Worm (Caenorhabditis elegans): ENCODE results near the gene F08G5.3.

F08G5.3 gene

ce11 chrIV:12398437-12398836, 18.9 kb downstream of the F08G5.3 start, which contains the start of gene acs-20:
TSS of gene acs-20 (minus strand) at chrIV:12398706.
- TF ChIP-seq nhr-76 (tag; optimal IDR thresholded peaks at IDR 0.05) (no peak), mab-5 (tag; optimal IDR thresholded peaks at IDR 0.05) (no peak), drap-1 (GFP tag; optimal IDR thresholded peaks at IDR 0.05) (no peak), nhr-12 (tag; optimal IDR thresholded peaks at IDR 0.05) (no peak), ceh-43 (GFP tag; optimal IDR thresholded peaks at IDR 0.05) (no peak), nhr-2 (tag; optimal IDR thresholded peaks at IDR 0.05) (no peak), hlh-1 (tag; optimal IDR thresholded peaks at IDR 0.05) (no peak), nhr-28 (tag; optimal IDR thresholded peaks at IDR 0.05) (no peak), lsy-2 (tag; optimal IDR thresholded peaks at IDR 0.05) (no peak), zip-8 (tag; optimal IDR thresholded peaks at IDR 0.05) (no peak), ceh-39 (tag; optimal IDR thresholded peaks at IDR 0.05) (no peak), elt-1 (tag; optimal IDR thresholded peaks at IDR 0.05; ENCODE audit: borderline replicate concordance, insufficient read depth) (no peak), ces-1 (GFP tag; optimal IDR thresholded peaks at IDR 0.05) (no peak), snpc-4 (tag; optimal IDR thresholded peaks at IDR 0.05) (no peak)

- TF ChIP-seq nhr-76 (tag; optimal IDR thresholded peaks at IDR 0.05): no peak
- no peak for TF ChIP-seq mls-2 (tag; optimal IDR thresholded peaks at IDR 0.05)
- TF ChIP-seq sem-2 (GFP tag; optimal IDR thresholded peaks at IDR 0.05): no peak
- TF ChIP-seq ceh-43 (GFP tag; optimal IDR thresholded peaks at IDR 0.05): no peak
- peak; percentile 74 for TF ChIP-seq blmp-1 (tag; optimal IDR thresholded peaks at IDR 0.05)
- no peak for TF ChIP-seq nhr-12 (tag; optimal IDR thresholded peaks at IDR 0.05)
- no peak for TF ChIP-seq tbx-8 (GFP tag; optimal IDR thresholded peaks at IDR 0.05)
- no peak for TF ChIP-seq pha-4 (tag; optimal IDR thresholded peaks at IDR 0.05)
- no peak for TF ChIP-seq unc-120 (tag; optimal IDR thresholded peaks at IDR 0.05; ENCODE audit: poor library complexity, severe bottlenecking)
- TF ChIP-seq elt-3 (tag; optimal IDR thresholded peaks at IDR 0.05): peak; percentile 5
- no peak for TF ChIP-seq ceh-83 (GFP tag; optimal IDR thresholded peaks at IDR 0.05)
- TF ChIP-seq ham-2 (GFP tag; optimal IDR thresholded peaks at IDR 0.05): peak; percentile 50
- TF ChIP-seq elt-1 (tag; optimal IDR thresholded peaks at IDR 0.05; ENCODE audit: borderline replicate concordance, insufficient read depth): no peak
Measured at ce11 chrIV:12396645-12397258, 20.6 kb downstream of the F08G5.3 start.

DNA sequence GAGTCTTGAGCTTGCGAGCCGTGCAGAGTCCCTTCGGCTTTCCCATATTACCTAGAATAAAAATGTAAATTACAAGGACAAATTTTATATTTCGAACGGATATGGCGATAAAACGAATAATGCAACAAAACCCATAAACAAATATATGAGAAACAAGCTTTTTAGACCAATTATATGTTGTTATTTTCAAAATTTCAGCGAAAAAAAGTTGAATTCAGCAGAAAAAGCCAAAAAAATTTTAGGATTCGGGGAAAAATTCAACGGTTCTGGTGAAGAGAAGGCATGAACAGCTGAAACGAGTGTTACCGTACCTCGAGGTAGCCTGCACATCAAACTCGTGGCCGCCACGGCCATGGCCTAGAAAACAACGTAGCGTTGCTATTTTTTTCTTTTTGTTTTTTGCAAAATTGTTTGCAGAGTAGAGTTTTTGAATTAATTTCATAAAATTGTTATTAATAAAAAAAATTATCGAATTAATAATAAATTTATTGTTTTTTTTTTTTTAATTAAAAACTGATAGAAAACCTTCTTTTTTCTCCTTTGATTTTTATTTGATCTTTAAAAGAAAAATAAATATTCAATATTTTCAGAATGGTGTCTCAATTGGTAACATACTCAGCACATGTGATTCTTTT, 26.3 kb downstream of the F08G5.3 start, which contains the start of the genes rps-23 and dpm-3:
TSS of gene rps-23 (minus strand) at position 51 of the 635 bp plus-strand sequence.
TSS of gene dpm-3 (plus strand) at position 585 of the 635 bp plus-strand sequence.
- TF ChIP-seq nhr-76 (tag; optimal IDR thresholded peaks at IDR 0.05): no peak
- no peak for TF ChIP-seq ztf-11 (tag; optimal IDR thresholded peaks at IDR 0.05)
- TF ChIP-seq ham-2 (GFP tag; optimal IDR thresholded peaks at IDR 0.05): peak; percentile 37
- peak; percentile 80 for TF ChIP-seq mep-1 (tag; optimal IDR thresholded peaks at IDR 0.05)
- peak; percentile 43 for TF ChIP-seq unc-120 (tag; optimal IDR thresholded peaks at IDR 0.05; ENCODE audit: poor library complexity, severe bottlenecking)
- TF ChIP-seq unc-39 (tag; optimal IDR thresholded peaks at IDR 0.05): no peak
- TF ChIP-seq mab-5 (tag; optimal IDR thresholded peaks at IDR 0.05): peak; percentile 45
- TF ChIP-seq lin-13 (tag; optimal IDR thresholded peaks at IDR 0.05): peak; percentile 83
- TF ChIP-seq lsy-2 (tag; optimal IDR thresholded peaks at IDR 0.05): peak; percentile 99
- no peak for TF ChIP-seq sem-2 (GFP tag; optimal IDR thresholded peaks at IDR 0.05)
- peak; percentile 45 for TF ChIP-seq M03D4.4 (tag; optimal IDR thresholded peaks at IDR 0.05)
- no peak for TF ChIP-seq snpc-4 (tag; optimal IDR thresholded peaks at IDR 0.05)
- peak; percentile 83 for TF ChIP-seq nhr-237 (tag; optimal IDR thresholded peaks at IDR 0.05)
- no peak for TF ChIP-seq bed-3 (GFP tag; optimal IDR thresholded peaks at IDR 0.05)
- TF ChIP-seq nhr-2 (tag; optimal IDR thresholded peaks at IDR 0.05): peak; percentile 64
- peak; percentile 78 for TF ChIP-seq sptf-1 (tag; optimal IDR thresholded peaks at IDR 0.05)
- no peak for TF ChIP-seq ceh-83 (GFP tag; optimal IDR thresholded peaks at IDR 0.05)
- TF ChIP-seq elt-1 (tag; optimal IDR thresholded peaks at IDR 0.05; ENCODE audit: borderline replicate concordance, insufficient read depth): no peak
- TF ChIP-seq mls-2 (tag; optimal IDR thresholded peaks at IDR 0.05): peak; percentile 22
- TF ChIP-seq hlh-1 (tag; optimal IDR thresholded peaks at IDR 0.05): peak; percentile 85
- TF ChIP-seq unc-62 (GFP tag; optimal IDR thresholded peaks at IDR 0.05): peak; percentile 49
- TF ChIP-seq flh-1 (GFP tag; optimal IDR thresholded peaks at IDR 0.05): no peak
- TF ChIP-seq pha-4 (tag; optimal IDR thresholded peaks at IDR 0.05): peak; percentile 67
- no peak for TF ChIP-seq zip-8 (tag; optimal IDR thresholded peaks at IDR 0.05)
- no peak for TF ChIP-seq blmp-1 (tag; optimal IDR thresholded peaks at IDR 0.05)
- peak; percentile 88 for TF ChIP-seq ceh-39 (tag; optimal IDR thresholded peaks at IDR 0.05)
- TF ChIP-seq drap-1 (GFP tag; optimal IDR thresholded peaks at IDR 0.05): peak; percentile 50
- no peak for TF ChIP-seq nhr-28 (tag; optimal IDR thresholded peaks at IDR 0.05)
- peak; percentile 49 for TF ChIP-seq cnd-1 (tag; optimal IDR thresholded peaks at IDR 0.05)
- no peak for TF ChIP-seq ces-1 (GFP tag; optimal IDR thresholded peaks at IDR 0.05)
- TF ChIP-seq nhr-12 (tag; optimal IDR thresholded peaks at IDR 0.05): no peak
- TF ChIP-seq lin-32 (GFP tag; optimal IDR thresholded peaks at IDR 0.05): no peak
- peak; percentile 45 for TF ChIP-seq ceh-43 (GFP tag; optimal IDR thresholded peaks at IDR 0.05)
- no peak for TF ChIP-seq tbx-8 (GFP tag; optimal IDR thresholded peaks at IDR 0.05)
- TF ChIP-seq elt-3 (tag; optimal IDR thresholded peaks at IDR 0.05): no peak
